Worm (Caenorhabditis elegans) whole organism, L1 larva: Measurements from ENCODE around the gene elt-6.

ENCODE experiments used
- ama-1 ChIP-seq: fragments of 150-350 bp; optimal IDR thresholded peaks from 2 replicates; lab custom pipeline; 2014
- egl-27 ChIP-seq, 2 experiments: fragments of 150-350 bp in 1 of 2; sonication (generic microtip); optimal IDR thresholded peaks; 3 replicates each; lab custom pipeline; 2017 to 2018; ENCODE audit warnings: missing biosample characterization in 2 of 2, missing genetic modification characterization in 2 of 2, missing genetic modification reagents in 2 of 2
- elt-3 ChIP-seq, 6 experiments: fragments of 150-350 bp in 1 of 6; sonication (generic microtip); optimal IDR thresholded peaks; 2 replicates each; lab custom pipeline; 2017 to 2018; ENCODE audit warnings: missing biosample characterization in 6 of 6, missing genetic modification characterization in 6 of 6, inconsistent platforms in 1 of 6
- fos-1 ChIP-seq: fragments of 150-350 bp; optimal IDR thresholded peaks from 2 replicates; lab custom pipeline; 2014; ENCODE audit warnings: missing biosample characterization, missing genetic modification characterization
- hpl-2 ChIP-seq: fragments of 150-350 bp; optimal IDR thresholded peaks from 2 replicates; lab custom pipeline; 2014; ENCODE audit warnings: missing biosample characterization, missing genetic modification reagents, missing genetic modification characterization
- lsy-2 ChIP-seq, 2 experiments: fragments of 150-350 bp; optimal IDR thresholded peaks; 2 replicates each; lab custom pipeline; 2014; ENCODE audit warnings: missing biosample characterization in 2 of 2, missing genetic modification characterization in 2 of 2
- nhr-20 ChIP-seq: sonication (generic microtip); optimal IDR thresholded peaks from 2 replicates; lab custom pipeline; 2016; ENCODE audit warnings: mild to moderate bottlenecking, missing genetic modification characterization, missing compliant biosample characterization
- nhr-71 ChIP-seq: sonication (generic microtip); optimal IDR thresholded peaks from 2 replicates; lab custom pipeline; 2016; ENCODE audit warnings: mild to moderate bottlenecking, missing genetic modification characterization, moderate library complexity, missing compliant biosample characterization
- nhr-77 ChIP-seq: fragments of 150-350 bp; optimal IDR thresholded peaks from 2 replicates; lab custom pipeline; 2014; ENCODE audit warnings: missing biosample characterization, missing genetic modification characterization
- skn-1 ChIP-seq: fragments of 150-350 bp; optimal IDR thresholded peaks from 2 replicates; lab custom pipeline; 2014; ENCODE audit warnings: missing biosample characterization, missing genetic modification characterization
- tbx-2 ChIP-seq: sonication (generic microtip); optimal IDR thresholded peaks from 2 replicates; lab custom pipeline; 2016; ENCODE audit warnings: missing genetic modification characterization, missing compliant biosample characterization
- unc-62 ChIP-seq: fragments of 150-350 bp; optimal IDR thresholded peaks from 2 replicates; lab custom pipeline; 2014; ENCODE audit warnings: missing biosample characterization, missing genetic modification reagents, missing genetic modification characterization
- ztf-11 ChIP-seq, 2 experiments: sonication (generic microtip); optimal IDR thresholded peaks; 2 replicates each; lab custom pipeline; 2016 to 2017; ENCODE audit warnings: missing genetic modification characterization in 2 of 2, missing biosample characterization in 1 of 2, missing compliant biosample characterization in 1 of 2

- TF ChIP-seq nhr-71 (tag; lab: Kevin White, UChicago) (no peak), nhr-77 (tag; lab: Kevin White, UChicago) (no peak), nhr-20 (tag; lab: Kevin White, UChicago) (no peak), ztf-11 (tag; optimal IDR thresholded peaks at IDR 0.05; lab: Kevin White, UChicago) (no peak), hpl-2 (GFP tag; lab: Kevin White, UChicago) (no peak), ama-1 (lab: Kevin White, UChicago) (no peak), elt-3 (tag; optimal IDR thresholded peaks at IDR 0.05; lab: Kevin White, UChicago) (no peak), unc-62 (no peak), fos-1 (tag; lab: Kevin White, UChicago) (no peak), lsy-2 (tag; optimal IDR thresholded peaks at IDR 0.05; lab: Kevin White, UChicago) (no peak), tbx-2 (no peak), skn-1 (tag; lab: Kevin White, UChicago) (no peak), egl-27 (tag; optimal IDR thresholded peaks at IDR 0.05; lab: Kevin White, UChicago) (no peak)
Measured at ce11 chrIV:1891586-1891985, 26.2 kb upstream of the elt-6 start.
